Worm (Caenorhabditis elegans) whole organism, L4 larva: ENCODE data around the gene dhrr-1.

Experiments
- F10B5.3 ChIP-seq: sonication (generic microtip); optimal IDR thresholded peaks from 2 replicates; lab custom pipeline; 2016; ENCODE audit warnings: mild to moderate bottlenecking, missing genetic modification characterization, missing compliant biosample characterization
- R02D3.7 ChIP-seq: fragments of 150-350 bp; sonication (generic microtip); optimal IDR thresholded peaks from 3 replicates; lab custom pipeline; 2014; ENCODE audit warnings: missing biosample characterization, missing genetic modification characterization
- T20F7.1 ChIP-seq: fragments of 200-800 bp; sonication (Bioruptor generic); optimal IDR thresholded peaks from 2 replicates; lab custom pipeline; 2018; ENCODE audit warnings: mild to moderate bottlenecking, missing genetic modification characterization, missing compliant biosample characterization
- Y48G9A.11 ChIP-seq: fragments of 200-800 bp; sonication (Bioruptor generic); IDR thresholded peaks from 2 replicates; pipeline ENCODE4 v1.3.6; 2022; ENCODE audit warnings: missing genetic modification reagents, missing genetic modification characterization, missing compliant biosample characterization
- Y5F2A.4 ChIP-seq: fragments of 200-800 bp; sonication (Bioruptor generic); optimal IDR thresholded peaks from 2 replicates; lab custom pipeline; 2018; ENCODE audit warnings: mild to moderate bottlenecking, missing genetic modification characterization, missing compliant biosample characterization
- Y75B8A.6 ChIP-seq: fragments of 200-800 bp; sonication (Bioruptor generic); IDR thresholded peaks from 2 replicates; pipeline ENCODE4 v1.3.6; 2022; ENCODE audit warnings: missing genetic modification reagents, missing genetic modification characterization, missing compliant biosample characterization
- aha-1 ChIP-seq: fragments of 150-350 bp; peaks from one replicate; lab custom pipeline; 2014; ENCODE audit warnings: missing biosample characterization, missing genetic modification characterization
- arid-1 ChIP-seq: fragments of 200-800 bp; sonication (Bioruptor generic); conservative IDR thresholded peaks from 2 replicates; pipeline ENCODE4 v1.3.6; 2022; ENCODE audit warnings: missing genetic modification reagents, missing genetic modification characterization, missing compliant biosample characterization
- attf-4 ChIP-seq: sonication (generic microtip); optimal IDR thresholded peaks from 3 replicates; lab custom pipeline; 2017; ENCODE audit warnings: missing biosample characterization, missing genetic modification characterization
- ceh-28 ChIP-seq: fragments of 150-350 bp; optimal IDR thresholded peaks from 2 replicates; lab custom pipeline; 2014; ENCODE audit warnings: missing biosample characterization, missing genetic modification reagents, missing genetic modification characterization
- ceh-32 ChIP-seq: sonication (generic microtip); optimal IDR thresholded peaks from 2 replicates; lab custom pipeline; 2016; ENCODE audit warnings: mild to moderate bottlenecking, missing genetic modification characterization, missing compliant biosample characterization; ENCODE audit not compliant: poor library complexity
- daf-16 ChIP-seq, 3 experiments: sonication (generic microtip); optimal IDR thresholded peaks; 2 replicates each; lab custom pipeline; 2016 to 2017; ENCODE audit warnings: missing genetic modification characterization in 3 of 3, missing genetic modification reagents in 3 of 3, mild to moderate bottlenecking in 2 of 3, missing compliant biosample characterization in 2 of 3, missing biosample characterization in 1 of 3, moderate library complexity in 1 of 3
- daf-19 ChIP-seq: fragments of 200-800 bp; sonication (Bioruptor generic); conservative IDR thresholded peaks from 2 replicates; pipeline ENCODE4 v1.3.6; 2022; ENCODE audit warnings: missing genetic modification characterization, missing compliant biosample characterization
- dmd-6 ChIP-seq: fragments of 200-800 bp; sonication (Bioruptor generic); IDR thresholded peaks from 2 replicates; pipeline ENCODE4 v1.3.6; 2022; ENCODE audit warnings: missing genetic modification reagents, missing genetic modification characterization, missing compliant biosample characterization
- dmd-8 ChIP-seq: fragments of 200-800 bp; sonication (Bioruptor generic); IDR thresholded peaks from 2 replicates; pipeline ENCODE4 v1.3.6; 2022; ENCODE audit warnings: missing genetic modification characterization, missing compliant biosample characterization
- duxl-1 ChIP-seq: sonication (generic microtip); optimal IDR thresholded peaks from 2 replicates; lab custom pipeline; 2016; ENCODE audit warnings: mild to moderate bottlenecking, missing genetic modification characterization, moderate library complexity, missing compliant biosample characterization; ENCODE audit not compliant: poor library complexity
- dve-1 ChIP-seq: sonication (generic microtip); optimal IDR thresholded peaks from 2 replicates; lab custom pipeline; 2017; ENCODE audit warnings: antibody characterized with exemption, mild to moderate bottlenecking, missing genetic modification characterization, missing compliant biosample characterization; ENCODE audit not compliant: insufficient read depth
- fkh-10 ChIP-seq: fragments of 150-350 bp; optimal IDR thresholded peaks from 2 replicates; lab custom pipeline; 2014; ENCODE audit warnings: missing biosample characterization, missing genetic modification reagents, missing genetic modification characterization
- gei-8 ChIP-seq: fragments of 200-800 bp; sonication (Bioruptor generic); optimal IDR thresholded peaks from 2 replicates; lab custom pipeline; 2018; ENCODE audit warnings: mild to moderate bottlenecking, missing genetic modification characterization, missing compliant biosample characterization
- hif-1 ChIP-seq, 2 experiments: sonication (generic microtip); optimal IDR thresholded peaks; 2 replicates each; lab custom pipeline; 2016 to 2017; ENCODE audit warnings: missing compliant biosample characterization in 2 of 2, missing genetic modification characterization in 2 of 2, missing genetic modification reagents in 2 of 2, missing genotype in 2 of 2, mild to moderate bottlenecking in 1 of 2
- hlh-11 ChIP-seq: fragments of 200-800 bp; sonication (Bioruptor generic); optimal IDR thresholded peaks from 2 replicates; lab custom pipeline; 2018; ENCODE audit warnings: mild to moderate bottlenecking, missing genetic modification characterization, missing compliant biosample characterization
- hlh-30 ChIP-seq: sonication (generic microtip); optimal IDR thresholded peaks from 2 replicates; lab custom pipeline; 2017; ENCODE audit warnings: antibody characterized with exemption, mild to moderate bottlenecking, missing genetic modification characterization, missing compliant biosample characterization; ENCODE audit not compliant: insufficient read depth
- hmg-1.1 ChIP-seq: fragments of 200-800 bp; sonication (Bioruptor generic); IDR thresholded peaks from 2 replicates; pipeline ENCODE4 v1.3.6; 2022; ENCODE audit warnings: missing genetic modification reagents, missing genetic modification characterization, missing compliant biosample characterization
- lin-13 ChIP-seq: fragments of 150-350 bp; optimal IDR thresholded peaks from 2 replicates; lab custom pipeline; 2014; ENCODE audit warnings: missing biosample characterization, missing genetic modification reagents, missing genetic modification characterization
- lin-38 ChIP-seq: fragments of 200-800 bp; sonication (Bioruptor generic); IDR thresholded peaks from 2 replicates; pipeline ENCODE4 v1.3.6; 2022; ENCODE audit warnings: missing genetic modification reagents, missing genetic modification characterization, missing compliant biosample characterization
- lir-3 ChIP-seq: sonication (generic microtip); optimal IDR thresholded peaks from 2 replicates; lab custom pipeline; 2016; ENCODE audit warnings: mild to moderate bottlenecking, missing genetic modification characterization, missing compliant biosample characterization
- mdl-1 ChIP-seq, 2 experiments: fragments of 150-350 bp in 1 of 2; sonication (generic microtip) in 1 of 2; optimal IDR thresholded peaks; 2 replicates each; lab custom pipeline; 2014 to 2017; ENCODE audit warnings: missing biosample characterization in 2 of 2, missing genetic modification characterization in 2 of 2
- mes-2 ChIP-seq: sonication (generic microtip); optimal IDR thresholded peaks from 2 replicates; lab custom pipeline; 2016; ENCODE audit warnings: missing genotype, mild to moderate bottlenecking, missing genetic modification characterization, missing compliant biosample characterization; ENCODE audit not compliant: poor library complexity, severe bottlenecking
- mxl-3 ChIP-seq: fragments of 200-800 bp; sonication (Bioruptor generic); optimal IDR thresholded peaks from 2 replicates; lab custom pipeline; 2018; ENCODE audit warnings: mild to moderate bottlenecking, missing genetic modification characterization, missing compliant biosample characterization
- nhr-10 ChIP-seq: fragments of 150-350 bp; optimal IDR thresholded peaks from 2 replicates; lab custom pipeline; 2014; ENCODE audit warnings: missing biosample characterization, missing genetic modification characterization
- nhr-111 ChIP-seq: fragments of 200-800 bp; sonication (Bioruptor generic); optimal IDR thresholded peaks from 2 replicates; lab custom pipeline; 2018; ENCODE audit warnings: mild to moderate bottlenecking, missing genetic modification characterization, missing compliant biosample characterization
- nhr-25 ChIP-seq: sonication (generic microtip); optimal IDR thresholded peaks from 2 replicates; lab custom pipeline; 2017; ENCODE audit warnings: missing genetic modification characterization, mild to moderate bottlenecking, missing compliant biosample characterization, antibody characterized with exemption, moderate library complexity, borderline replicate concordance; ENCODE audit not compliant: insufficient read depth
- nhr-28 ChIP-seq: fragments of 150-350 bp; optimal IDR thresholded peaks from 2 replicates; lab custom pipeline; 2014; ENCODE audit warnings: missing biosample characterization, missing genetic modification characterization
- nhr-41 ChIP-seq: fragments of 200-800 bp; sonication (Bioruptor generic); IDR thresholded peaks from 2 replicates; pipeline ENCODE4 v1.3.6; 2022; ENCODE audit warnings: missing genetic modification reagents, missing genetic modification characterization, missing compliant biosample characterization
- nhr-42 ChIP-seq: fragments of 200-800 bp; sonication (Bioruptor generic); IDR thresholded peaks from 2 replicates; pipeline ENCODE4 v1.3.6; 2022; ENCODE audit warnings: missing genetic modification characterization, missing compliant biosample characterization
- nhr-77 ChIP-seq: fragments of 150-350 bp; optimal IDR thresholded peaks from 2 replicates; lab custom pipeline; 2014; ENCODE audit warnings: missing biosample characterization, missing genetic modification characterization
- pha-4 ChIP-seq, 2 experiments: fragments of 150-350 bp in 1 of 2; fragments of 200-800 bp in 1 of 2; sonication (Bioruptor generic) in 1 of 2; IDR thresholded peaks in 1 of 2; optimal IDR thresholded peaks in 1 of 2; 2 replicates each; pipeline versions ENCODE4 v1.3.6 to Lab custom; 2014 to 2022; ENCODE audit warnings: missing genetic modification characterization in 2 of 2, missing genetic modification reagents in 2 of 2, missing biosample characterization in 1 of 2, missing compliant biosample characterization in 1 of 2
- saeg-2 ChIP-seq: fragments of 200-800 bp; sonication (Bioruptor generic); IDR thresholded peaks from 2 replicates; pipeline ENCODE4 v1.3.6; 2022; ENCODE audit warnings: missing genetic modification reagents, missing genetic modification characterization, missing compliant biosample characterization
- sdz-12 ChIP-seq: fragments of 200-800 bp; sonication (Bioruptor generic); optimal IDR thresholded peaks from 2 replicates; lab custom pipeline; 2018; ENCODE audit warnings: mild to moderate bottlenecking, missing genetic modification characterization, missing compliant biosample characterization
- spr-1 ChIP-seq: sonication (generic microtip); optimal IDR thresholded peaks from 2 replicates; lab custom pipeline; 2016; ENCODE audit warnings: mild to moderate bottlenecking, missing genetic modification characterization, missing compliant biosample characterization
- spr-3 ChIP-seq: fragments of 200-800 bp; sonication (Bioruptor generic); optimal IDR thresholded peaks from 2 replicates; lab custom pipeline; 2018; ENCODE audit warnings: mild to moderate bottlenecking, missing genetic modification characterization, missing compliant biosample characterization
- tag-97 ChIP-seq: fragments of 200-800 bp; sonication (Bioruptor generic); IDR thresholded peaks from 2 replicates; pipeline ENCODE4 v1.3.6; 2022; ENCODE audit warnings: missing genetic modification characterization, missing compliant biosample characterization
- tra-1 ChIP-seq: fragments of 200-800 bp; sonication (Bioruptor generic); IDR thresholded peaks from 2 replicates; pipeline ENCODE4 v1.3.6; 2022; ENCODE audit warnings: missing genetic modification reagents, missing genetic modification characterization, missing compliant biosample characterization
- unc-62 ChIP-seq, 3 experiments: fragments of 150-350 bp in 1 of 3; sonication (generic microtip); optimal IDR thresholded peaks in 2 of 3; peaks in 1 of 3; 1 replicate in 1 of 3; 2 replicates in 2 of 3; lab custom pipeline; 2014 to 2017; ENCODE audit warnings: missing biosample characterization in 3 of 3, missing genetic modification characterization in 3 of 3, missing genetic modification reagents in 3 of 3, missing genotype in 1 of 3
- zfp-2 ChIP-seq: sonication (generic microtip); optimal IDR thresholded peaks from 2 replicates; lab custom pipeline; 2016; ENCODE audit warnings: mild to moderate bottlenecking, missing genetic modification characterization, missing compliant biosample characterization
- zfp-3 ChIP-seq: fragments of 200-800 bp; sonication (Bioruptor generic); conservative IDR thresholded peaks from 2 replicates; pipeline ENCODE4 v1.3.6; 2022; ENCODE audit warnings: missing genetic modification reagents, missing genetic modification characterization, missing compliant biosample characterization
- ztf-7 ChIP-seq: fragments of 150-350 bp; optimal IDR thresholded peaks from 2 replicates; lab custom pipeline; 2014; ENCODE audit warnings: missing biosample characterization, missing genetic modification characterization

The dhrr-1 gene

DNA sequence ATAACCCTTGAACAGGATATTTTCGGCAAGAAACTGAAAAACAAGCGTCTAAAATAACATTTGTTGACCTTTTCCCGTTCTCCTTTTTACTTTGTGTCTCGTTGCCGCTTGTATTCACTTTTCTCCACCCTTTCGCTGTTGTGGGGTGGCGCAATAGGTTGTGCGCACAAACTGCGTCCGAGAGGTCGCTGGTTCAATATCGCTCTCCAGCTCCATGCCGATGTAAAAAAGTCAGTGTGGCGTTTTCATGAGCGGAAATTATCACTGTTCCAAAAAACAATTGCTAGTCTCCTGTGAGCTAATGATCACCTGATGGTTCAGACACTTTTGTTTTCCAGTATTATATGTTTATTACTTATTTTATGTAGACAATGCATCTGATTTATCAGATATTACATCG, 6.9 kb upstream of the dhrr-1 start:
- TF ChIP-seq mes-2: peak; percentile 90
- TF ChIP-seq mxl-3: peak; percentile 75
- no peak for TF ChIP-seq fkh-10 (GFP tag; lab: Kevin White, UChicago)
- peak; percentile 88; the same call in 1 of the 2 replicates for TF ChIP-seq Y75B8A.6
- TF ChIP-seq T20F7.1 (GFP tag; lab: Kevin White, UChicago): peak; percentile 77
- peak; percentile 25 to 67 for TF ChIP-seq hif-1 (tag; optimal IDR thresholded peaks at IDR 0.05; lab: Kevin White, UChicago)
- peak; percentile 81 for TF ChIP-seq zfp-3 (GFP tag; lab: Robert Waterston, UW)
- TF ChIP-seq daf-19: peak; percentile 78
- TF ChIP-seq hmg-1.1: peak; percentile 93
- TF ChIP-seq hlh-30 (tag; lab: Kevin White, UChicago): peak; percentile 63
- TF ChIP-seq tag-97 (GFP tag; lab: Robert Waterston, UW): no peak
- TF ChIP-seq hlh-11: peak; percentile 81
- TF ChIP-seq nhr-25 (tag; lab: Kevin White, UChicago): peak; percentile 54
- TF ChIP-seq nhr-77 (tag; lab: Kevin White, UChicago): peak; percentile 58
- no peak for TF ChIP-seq attf-4 (tag; lab: Kevin White, UChicago)
- TF ChIP-seq lin-13: peak; percentile 73
- TF ChIP-seq spr-3 (GFP tag; lab: Kevin White, UChicago): peak; percentile 30
- TF ChIP-seq duxl-1 (tag; lab: Kevin White, UChicago): peak; percentile 72
- TF ChIP-seq tra-1 (GFP tag; lab: Robert Waterston, UW): peak; percentile 71
- peak; percentile 44 for TF ChIP-seq sdz-12 (GFP tag; lab: Kevin White, UChicago)
- TF ChIP-seq ztf-7 (tag; lab: Kevin White, UChicago): peak; percentile 46
- TF ChIP-seq lin-38 (GFP tag; lab: Robert Waterston, UW): no peak; the same call in 1 of the 2 replicates
- peak; percentile 88 for TF ChIP-seq aha-1 (tag; lab: Kevin White, UChicago)
- peak; percentile 62; the same call in 1 of the 2 replicates for TF ChIP-seq nhr-42 (GFP tag; lab: Robert Waterston, UW)
- no peak for TF ChIP-seq zfp-2 (tag; lab: Kevin White, UChicago)
- peak; percentile 73 for TF ChIP-seq spr-1 (tag; lab: Kevin White, UChicago)
- TF ChIP-seq F10B5.3 (tag; lab: Kevin White, UChicago): peak; percentile 7
- TF ChIP-seq arid-1 (GFP tag; lab: Robert Waterston, UW): peak; percentile 87
- TF ChIP-seq gei-8 (GFP tag; lab: Kevin White, UChicago): peak; percentile 62
- TF ChIP-seq dmd-8 (GFP tag; lab: Robert Waterston, UW): peak; percentile 78; the same call in 1 of the 2 replicates
- no peak for TF ChIP-seq R02D3.7 (tag; lab: Kevin White, UChicago)
- TF ChIP-seq dmd-6 (GFP tag; lab: Robert Waterston, UW): peak; percentile 80
- no peak for TF ChIP-seq saeg-2 (GFP tag; lab: Robert Waterston, UW)
- peak; percentile 82 for TF ChIP-seq pha-4 (GFP tag; IDR thresholded peaks at IDR 0.05; lab: Robert Waterston, UW)
- no peak for TF ChIP-seq pha-4 (tag; optimal IDR thresholded peaks at IDR 0.05; lab: Kevin White, UChicago)
- TF ChIP-seq nhr-28 (tag; lab: Kevin White, UChicago): peak; percentile 47
- TF ChIP-seq daf-16 (GFP tag; optimal IDR thresholded peaks at IDR 0.05; lab: Kevin White, UChicago): peak; percentile 78 to 89
- TF ChIP-seq daf-16 (tag; optimal IDR thresholded peaks at IDR 0.05; lab: Kevin White, UChicago): no peak
- TF ChIP-seq unc-62 (GFP tag; optimal IDR thresholded peaks at IDR 0.05 in 1 of 2; lab: Kevin White, UChicago): peak in 1 of 2 experiments; percentile 99
- TF ChIP-seq unc-62 (tag; optimal IDR thresholded peaks at IDR 0.05; lab: Kevin White, UChicago): no peak
- peak; percentile 45 for TF ChIP-seq nhr-111 (GFP tag; lab: Kevin White, UChicago)
- TF ChIP-seq ceh-28 (tag; lab: Kevin White, UChicago): no peak
- TF ChIP-seq mdl-1 (tag; optimal IDR thresholded peaks at IDR 0.05; lab: Kevin White, UChicago): peak in 1 of 2 experiments; percentile 70
- no peak for TF ChIP-seq nhr-10 (tag; lab: Kevin White, UChicago)
- peak; percentile 91 for TF ChIP-seq nhr-41
- peak; percentile 53; the same call in 1 of the 2 replicates for TF ChIP-seq Y48G9A.11 (GFP tag; lab: Robert Waterston, UW)
- no peak for TF ChIP-seq dve-1 (tag; lab: Kevin White, UChicago)
- TF ChIP-seq Y5F2A.4 (GFP tag; lab: Kevin White, UChicago): peak; percentile 77
- peak; percentile 61 for TF ChIP-seq lir-3 (tag; lab: Kevin White, UChicago)
- peak; percentile 5 for TF ChIP-seq ceh-32 (tag; lab: Kevin White, UChicago)
